Worm (Caenorhabditis elegans) whole organism, young adult: Measurements from ENCODE around the gene nspg-4.

Experiments used
- B0261.1 ChIP-seq: sonication (generic microtip); optimal IDR thresholded peaks from 2 replicates; lab custom pipeline; 2016; ENCODE audit warnings: mild to moderate bottlenecking, missing genetic modification characterization, moderate library complexity, missing compliant biosample characterization
- B0336.3 ChIP-seq: fragments of 200-800 bp; sonication (Bioruptor generic); IDR thresholded peaks from 2 replicates; pipeline ENCODE4 v1.3.6; 2022; ENCODE audit warnings: missing genetic modification characterization, missing compliant biosample characterization
- C17E4.6 ChIP-seq: fragments of 200-800 bp; sonication (Bioruptor generic); IDR thresholded peaks from 2 replicates; pipeline ENCODE4 v1.3.6; 2022; ENCODE audit warnings: missing genetic modification reagents, missing genetic modification characterization, missing compliant biosample characterization
- D2030.7 ChIP-seq: fragments of 200-800 bp; sonication (Bioruptor generic); IDR thresholded peaks from 2 replicates; pipeline ENCODE4 v1.3.6; 2022; ENCODE audit warnings: missing genetic modification reagents, missing genetic modification characterization, missing compliant biosample characterization
- F23B12.7 ChIP-seq: sonication (generic microtip); optimal IDR thresholded peaks from 2 replicates; lab custom pipeline; 2017; ENCODE audit warnings: missing genetic modification characterization, mild to moderate bottlenecking, missing compliant biosample characterization, antibody characterized with exemption, moderate library complexity; ENCODE audit not compliant: insufficient read depth
- F37B4.10 ChIP-seq: fragments of 200-800 bp; sonication (Bioruptor generic); IDR thresholded peaks from 2 replicates; pipeline ENCODE4 v1.3.6; 2022; ENCODE audit warnings: missing genetic modification characterization, missing compliant biosample characterization
- F57A8.1 ChIP-seq: fragments of 200-800 bp; sonication (Bioruptor generic); optimal IDR thresholded peaks from 2 replicates; lab custom pipeline; 2018; ENCODE audit warnings: mild to moderate bottlenecking, missing genetic modification characterization, moderate library complexity, missing compliant biosample characterization
- K12H6.12 ChIP-seq: fragments of 200-800 bp; sonication (Bioruptor generic); optimal IDR thresholded peaks from 2 replicates; lab custom pipeline; 2018; ENCODE audit warnings: mild to moderate bottlenecking, missing genetic modification characterization, missing compliant biosample characterization
- Y53F4B.3 ChIP-seq: fragments of 200-800 bp; sonication (Bioruptor generic); IDR thresholded peaks from 2 replicates; pipeline ENCODE4 v1.3.6; 2022; ENCODE audit warnings: missing genetic modification reagents, missing genetic modification characterization, missing compliant biosample characterization
- Y56A3A.18 ChIP-seq: fragments of 200-800 bp; sonication (Bioruptor generic); IDR thresholded peaks from 2 replicates; pipeline ENCODE4 v1.3.6; 2022; ENCODE audit warnings: missing genetic modification reagents, missing genetic modification characterization, missing compliant biosample characterization
- Y95B8A.8 ChIP-seq: fragments of 200-800 bp; sonication (Bioruptor generic); IDR thresholded peaks from 2 replicates; pipeline ENCODE4 v1.3.6; 2022; ENCODE audit warnings: missing genetic modification reagents, missing genetic modification characterization, missing compliant biosample characterization
- ama-1 ChIP-seq, 3 experiments: fragments of 150-350 bp in 1 of 3; sonication (generic microtip) in 2 of 3; optimal IDR thresholded peaks; 2 replicates each; lab custom pipeline; 2014 to 2018; ENCODE audit warnings: missing biosample characterization in 2 of 3, missing genetic modification characterization in 2 of 3, missing genetic modification reagents in 2 of 3
- atf-7 ChIP-seq: sonication (generic microtip); optimal IDR thresholded peaks from 2 replicates; lab custom pipeline; 2017; ENCODE audit warnings: mild to moderate bottlenecking, missing genetic modification characterization, missing compliant biosample characterization
- cebp-2 ChIP-seq: fragments of 200-800 bp; sonication (Bioruptor generic); IDR thresholded peaks from 2 replicates; pipeline ENCODE4 v1.3.6; 2022; ENCODE audit warnings: missing genetic modification characterization, missing compliant biosample characterization
- ceh-100 ChIP-seq: fragments of 200-800 bp; sonication (Bioruptor generic); IDR thresholded peaks from 2 replicates; pipeline ENCODE4 v1.3.6; 2022; ENCODE audit warnings: missing genetic modification reagents, missing genetic modification characterization, missing compliant biosample characterization
- chd-7 ChIP-seq: sonication (generic microtip); optimal IDR thresholded peaks from 2 replicates; lab custom pipeline; 2016; ENCODE audit warnings: mild to moderate bottlenecking, missing genetic modification characterization, moderate library complexity, missing compliant biosample characterization
- dpff-1 ChIP-seq: sonication (generic microtip); optimal IDR thresholded peaks from 2 replicates; lab custom pipeline; 2017; ENCODE audit warnings: mild to moderate bottlenecking, missing genetic modification characterization, missing compliant biosample characterization
- dpl-1 ChIP-seq: fragments of 150-350 bp; optimal IDR thresholded peaks from 2 replicates; lab custom pipeline; 2014; ENCODE audit warnings: missing biosample characterization, missing genetic modification reagents, missing genetic modification characterization
- efl-1 ChIP-seq: fragments of 150-350 bp; optimal IDR thresholded peaks from 2 replicates; lab custom pipeline; 2014; ENCODE audit warnings: missing biosample characterization, missing genetic modification reagents, missing genetic modification characterization
- egl-18 ChIP-seq: fragments of 200-800 bp; sonication (Bioruptor generic); IDR thresholded peaks from 2 replicates; pipeline ENCODE4 v1.3.6; 2022; ENCODE audit warnings: missing genetic modification reagents, missing genetic modification characterization, missing compliant biosample characterization
- egl-44 ChIP-seq: fragments of 200-800 bp; sonication (Bioruptor generic); IDR thresholded peaks from 2 replicates; pipeline ENCODE4 v1.3.6; 2022; ENCODE audit warnings: missing genetic modification reagents, missing genetic modification characterization, missing compliant biosample characterization
- egrh-3 ChIP-seq: fragments of 200-800 bp; sonication (Bioruptor generic); IDR thresholded peaks from 2 replicates; pipeline ENCODE4 v1.3.6; 2022; ENCODE audit warnings: missing genetic modification reagents, missing genetic modification characterization, missing compliant biosample characterization
- him-1 ChIP-seq: sonication (generic microtip); optimal IDR thresholded peaks from 2 replicates; lab custom pipeline; 2016; ENCODE audit warnings: missing genotype, missing genetic modification reagents, missing genetic modification characterization, missing compliant biosample characterization
- let-607 ChIP-seq, 2 experiments: fragments of 200-800 bp in 1 of 2; sonication (Bioruptor generic) in 1 of 2; sonication (generic microtip) in 1 of 2; optimal IDR thresholded peaks; 2 replicates each; lab custom pipeline; 2016 to 2018; ENCODE audit warnings: mild to moderate bottlenecking in 2 of 2, missing compliant biosample characterization in 2 of 2, missing genetic modification characterization in 2 of 2, moderate library complexity in 2 of 2, missing genotype in 1 of 2
- lin-26 ChIP-seq: fragments of 200-800 bp; sonication (Bioruptor generic); IDR thresholded peaks from 2 replicates; pipeline ENCODE4 v1.3.6; 2022; ENCODE audit warnings: missing genetic modification reagents, missing genetic modification characterization, missing compliant biosample characterization
- lin-35 ChIP-seq, 3 experiments: fragments of 150-350 bp in 2 of 3; sonication (generic microtip) in 1 of 3; optimal IDR thresholded peaks; 2 replicates each; lab custom pipeline; 2014 to 2018; ENCODE audit warnings: missing biosample characterization in 3 of 3, missing genetic modification characterization in 3 of 3, missing genetic modification reagents in 3 of 3
- lsy-27 ChIP-seq: sonication (generic microtip); optimal IDR thresholded peaks from 2 replicates; lab custom pipeline; 2017; ENCODE audit warnings: missing genetic modification characterization, mild to moderate bottlenecking, missing compliant biosample characterization, antibody characterized with exemption, missing genotype, borderline replicate concordance; ENCODE audit not compliant: insufficient read depth
- madf-3 ChIP-seq: fragments of 200-800 bp; sonication (Bioruptor generic); IDR thresholded peaks from 2 replicates; pipeline ENCODE4 v1.3.6; 2022; ENCODE audit warnings: missing genetic modification reagents, missing genetic modification characterization, missing compliant biosample characterization
- madf-6 ChIP-seq: fragments of 200-800 bp; sonication (Bioruptor generic); IDR thresholded peaks from 2 replicates; pipeline ENCODE4 v1.3.6; 2022; ENCODE audit warnings: missing genetic modification reagents, missing genetic modification characterization, missing compliant biosample characterization
- mcd-1 ChIP-seq: fragments of 200-800 bp; sonication (Bioruptor generic); IDR thresholded peaks from 2 replicates; pipeline ENCODE4 v1.3.6; 2022; ENCODE audit warnings: missing genetic modification reagents, missing genetic modification characterization, missing compliant biosample characterization
- nfyb-1 ChIP-seq: fragments of 200-800 bp; sonication (Bioruptor generic); IDR thresholded peaks from 2 replicates; pipeline ENCODE4 v1.3.6; 2022; ENCODE audit warnings: missing genetic modification reagents, missing genetic modification characterization, missing compliant biosample characterization
- nhr-80 ChIP-seq: sonication (generic microtip); optimal IDR thresholded peaks from 2 replicates; lab custom pipeline; 2016; ENCODE audit warnings: missing genetic modification characterization, missing compliant biosample characterization
- sdz-38 ChIP-seq: sonication (generic microtip); optimal IDR thresholded peaks from 2 replicates; lab custom pipeline; 2016; ENCODE audit warnings: missing genotype, missing genetic modification characterization, missing compliant biosample characterization
- sptf-2 ChIP-seq: fragments of 200-800 bp; sonication (Bioruptor generic); optimal IDR thresholded peaks from 2 replicates; lab custom pipeline; 2018; ENCODE audit warnings: mild to moderate bottlenecking, missing genetic modification characterization, missing compliant biosample characterization
- tlf-1 ChIP-seq: fragments of 200-800 bp; sonication (Bioruptor generic); optimal IDR thresholded peaks from 2 replicates; lab custom pipeline; 2018; ENCODE audit warnings: mild to moderate bottlenecking, missing genetic modification characterization, missing compliant biosample characterization
- unc-130 ChIP-seq: sonication (generic microtip); optimal IDR thresholded peaks from 2 replicates; lab custom pipeline; 2016; ENCODE audit warnings: missing genetic modification reagents, missing genetic modification characterization, missing compliant biosample characterization
- zfh-2 ChIP-seq: fragments of 200-800 bp; sonication (Bioruptor generic); conservative IDR thresholded peaks from 2 replicates; pipeline ENCODE4 v1.3.6; 2022; ENCODE audit warnings: missing genetic modification reagents, missing genetic modification characterization, missing compliant biosample characterization
- zim-3 ChIP-seq: sonication (generic microtip); optimal IDR thresholded peaks from 2 replicates; lab custom pipeline; 2017; ENCODE audit warnings: mild to moderate bottlenecking, missing genetic modification characterization, moderate library complexity, missing compliant biosample characterization
- ztf-3 ChIP-seq: fragments of 200-800 bp; sonication (Bioruptor generic); optimal IDR thresholded peaks from 2 replicates; lab custom pipeline; 2018; ENCODE audit warnings: mild to moderate bottlenecking, missing genetic modification characterization, missing compliant biosample characterization

The nspg-4 gene

DNA sequence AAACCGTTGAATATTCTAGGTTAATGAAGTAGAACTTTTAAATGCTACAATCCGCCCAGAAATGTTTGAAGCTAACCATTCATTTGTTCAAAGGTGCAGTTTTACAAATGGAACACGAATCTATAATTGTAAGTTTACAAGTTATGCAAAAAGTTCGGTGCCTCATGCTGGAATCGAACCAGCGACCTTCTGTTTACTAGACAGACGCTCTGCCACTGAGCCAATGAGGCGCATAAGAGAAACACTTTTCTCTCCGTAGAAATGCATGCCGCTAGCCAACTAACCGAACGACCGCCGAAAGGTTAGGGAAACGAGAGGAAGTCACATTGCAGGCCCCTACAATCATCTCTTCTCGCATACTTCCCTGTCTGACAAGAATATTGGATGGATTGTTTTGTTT is 21.1 kb upstream of the nspg-4 start (continued):
- TF ChIP-seq mcd-1 (GFP tag; lab: Robert Waterston, UW) = peak; percentile 60; the same call in 1 of the 2 replicates
- TF ChIP-seq lsy-27 (tag; lab: Kevin White, UChicago) = peak; percentile 63
- TF ChIP-seq B0261.1 = peak; percentile 95
- peak; percentile 44 for TF ChIP-seq ceh-100 (GFP tag; lab: Robert Waterston, UW)
- TF ChIP-seq chd-7 = peak; percentile 78
- TF ChIP-seq madf-3 (GFP tag; lab: Robert Waterston, UW) = peak; percentile 77; the same call in 1 of the 2 replicates
- peak in 1 of 3 experiments; percentile 69 for TF ChIP-seq lin-35 (GFP tag; optimal IDR thresholded peaks at IDR 0.05; lab: Kevin White, UChicago)
- peak; percentile 5 to 25 for TF ChIP-seq let-607 (tag; optimal IDR thresholded peaks at IDR 0.05; lab: Kevin White, UChicago)
- TF ChIP-seq ama-1 (optimal IDR thresholded peaks at IDR 0.05; lab: Kevin White, UChicago) = no peak
- peak; percentile 75 to 90 for TF ChIP-seq ama-1 (GFP tag; optimal IDR thresholded peaks at IDR 0.05; lab: Kevin White, UChicago)
- no peak; the same call in 1 of the 2 replicates for TF ChIP-seq zfh-2 (GFP tag; lab: Robert Waterston, UW)
- peak; percentile 52 for TF ChIP-seq K12H6.12
- TF ChIP-seq madf-6 = peak; percentile 52; the same call in 1 of the 2 replicates
- no peak for TF ChIP-seq dpl-1 (GFP tag; lab: Kevin White, UChicago)
- TF ChIP-seq efl-1 = no peak
- TF ChIP-seq dpff-1 (tag; lab: Kevin White, UChicago) = no peak
- peak; percentile 5 for TF ChIP-seq tlf-1 (GFP tag; lab: Kevin White, UChicago)
- peak; percentile 59 for TF ChIP-seq F57A8.1 (GFP tag; lab: Kevin White, UChicago)
- peak; percentile 55; the same call in 1 of the 2 replicates for TF ChIP-seq B0336.3
- peak; percentile 73 for TF ChIP-seq D2030.7 (GFP tag; lab: Robert Waterston, UW)
- TF ChIP-seq nhr-80 = peak; percentile 23
- TF ChIP-seq cebp-2 = 0 out of 2 replicates have a peak, but pooled peaks have one; percentile 76
- TF ChIP-seq egrh-3 = peak; percentile 57; the same call in 1 of the 2 replicates
- TF ChIP-seq C17E4.6 = no peak
- no peak for TF ChIP-seq sptf-2 (GFP tag; lab: Kevin White, UChicago)
- TF ChIP-seq Y56A3A.18 (GFP tag; lab: Robert Waterston, UW) = peak; percentile 72; the same call in 1 of the 2 replicates
- TF ChIP-seq unc-130 (GFP tag; lab: Kevin White, UChicago) = peak; percentile 54
- TF ChIP-seq Y95B8A.8 (GFP tag; lab: Robert Waterston, UW) = peak; percentile 73
- no peak for TF ChIP-seq sdz-38 (tag; lab: Kevin White, UChicago)
- TF ChIP-seq F23B12.7 (tag; lab: Kevin White, UChicago) = peak; percentile 55
- TF ChIP-seq atf-7 (tag; lab: Kevin White, UChicago) = peak; percentile 44
- TF ChIP-seq egl-44 (GFP tag; lab: Robert Waterston, UW) = peak; percentile 75
- TF ChIP-seq lin-26 (GFP tag; lab: Robert Waterston, UW) = peak; percentile 93
- 0 out of 2 replicates have a peak, but pooled peaks have one; percentile 55 for TF ChIP-seq egl-18 (GFP tag; lab: Robert Waterston, UW)
- TF ChIP-seq zim-3 (tag; lab: Kevin White, UChicago) = peak; percentile 46
- TF ChIP-seq nfyb-1 = peak; percentile 90
- TF ChIP-seq ztf-3 (GFP tag; lab: Kevin White, UChicago) = peak; percentile 52
- TF ChIP-seq him-1 (tag; lab: Kevin White, UChicago) = peak; percentile 85
- no peak for TF ChIP-seq F37B4.10 (GFP tag; lab: Robert Waterston, UW)
- TF ChIP-seq Y53F4B.3 (GFP tag; lab: Robert Waterston, UW) = no peak
